Worm (Caenorhabditis elegans) whole organism, L4 larva: ENCODE data around the gene sre-30.

Experiments
- F37D6.2 ChIP-seq: sonication (generic microtip); optimal IDR thresholded peaks from 2 replicates; lab custom pipeline; 2016; ENCODE audit warnings: mild to moderate bottlenecking, missing genetic modification characterization, missing compliant biosample characterization
- F49E8.2 ChIP-seq: sonication (generic microtip); optimal IDR thresholded peaks from 2 replicates; lab custom pipeline; 2016; ENCODE audit warnings: missing compliant biosample characterization, mild to moderate bottlenecking, missing genetic modification characterization, borderline replicate concordance
- T26A8.4 ChIP-seq: fragments of 200-800 bp; sonication (Bioruptor generic); IDR thresholded peaks from 2 replicates; pipeline ENCODE4 v1.3.6; 2022; ENCODE audit warnings: missing genetic modification characterization, missing compliant biosample characterization
- madf-9 ChIP-seq: fragments of 200-800 bp; sonication (Bioruptor generic); conservative IDR thresholded peaks from 2 replicates; pipeline ENCODE4 v1.3.6; 2022; ENCODE audit warnings: missing genetic modification reagents, missing genetic modification characterization, missing compliant biosample characterization
- mep-1 ChIP-seq: fragments of 150-350 bp; sonication (generic microtip); optimal IDR thresholded peaks from 3 replicates; lab custom pipeline; 2014; ENCODE audit warnings: missing biosample characterization, missing genetic modification characterization
- nhr-25 ChIP-seq: sonication (generic microtip); optimal IDR thresholded peaks from 2 replicates; lab custom pipeline; 2017; ENCODE audit warnings: missing genetic modification characterization, mild to moderate bottlenecking, missing compliant biosample characterization, antibody characterized with exemption, moderate library complexity, borderline replicate concordance; ENCODE audit not compliant: insufficient read depth
- nhr-28 ChIP-seq: fragments of 150-350 bp; optimal IDR thresholded peaks from 2 replicates; lab custom pipeline; 2014; ENCODE audit warnings: missing biosample characterization, missing genetic modification characterization
- pha-4 ChIP-seq, 2 experiments: fragments of 150-350 bp in 1 of 2; fragments of 200-800 bp in 1 of 2; sonication (Bioruptor generic) in 1 of 2; IDR thresholded peaks in 1 of 2; optimal IDR thresholded peaks in 1 of 2; 2 replicates each; pipeline versions ENCODE4 v1.3.6 to Lab custom; 2014 to 2022; ENCODE audit warnings: missing genetic modification characterization in 2 of 2, missing genetic modification reagents in 2 of 2, missing biosample characterization in 1 of 2, missing compliant biosample characterization in 1 of 2
- php-3 ChIP-seq: fragments of 200-800 bp; sonication (Bioruptor generic); IDR thresholded peaks from 2 replicates; pipeline ENCODE4 v1.3.6; 2022; ENCODE audit warnings: missing genetic modification reagents, missing genetic modification characterization, missing compliant biosample characterization
- snpc-4 ChIP-seq: fragments of 150-350 bp; optimal IDR thresholded peaks from 2 replicates; lab custom pipeline; 2014; ENCODE audit warnings: missing biosample characterization, missing genetic modification characterization

- TF ChIP-seq nhr-25 (tag; lab: Kevin White, UChicago) (no peak), F49E8.2 (tag; lab: Kevin White, UChicago) (no peak), F37D6.2 (no peak), T26A8.4 (GFP tag; lab: Robert Waterston, UW) (no peak), mep-1 (no peak), pha-4 (GFP tag; IDR thresholded peaks at IDR 0.05; lab: Robert Waterston, UW) (no peak), pha-4 (tag; optimal IDR thresholded peaks at IDR 0.05; lab: Kevin White, UChicago) (no peak), php-3 (GFP tag; lab: Robert Waterston, UW) (no peak), nhr-28 (tag; lab: Kevin White, UChicago) (no peak), snpc-4 (tag; lab: Kevin White, UChicago) (no peak), madf-9 (GFP tag; lab: Robert Waterston, UW) (no peak)
These were observed 3.8 kb upstream of the sre-30 start, which contains the start of gene F57G9.3 for ce11 chrII:12410107-12410506.
